Fruit fly (Drosophila melanogaster): Measurements from ENCODE around the gene nompC.

DNA sequence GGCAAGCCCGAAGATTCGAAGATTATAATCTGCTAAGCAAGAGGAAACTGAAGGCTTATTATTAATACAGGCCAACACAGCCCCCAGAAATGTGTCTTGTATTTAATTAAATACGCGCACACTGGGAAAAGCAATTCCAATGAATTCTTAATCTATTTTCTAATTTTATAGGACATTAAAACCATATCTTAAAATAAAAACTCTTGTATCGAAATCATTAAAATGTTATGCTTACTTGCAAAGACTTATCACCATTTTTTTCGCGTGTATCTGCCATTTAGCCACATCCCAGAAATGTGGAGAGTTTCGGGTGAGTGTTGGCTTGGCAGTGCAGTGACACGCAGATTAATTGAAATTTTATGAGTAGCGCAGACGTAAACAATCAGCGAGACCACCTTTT, 22.0 kb downstream of the nompC start:
- TF ChIP-seq CG8478 (optimal IDR thresholded peaks at IDR 0.05) (no peak), CTCF (optimal IDR thresholded peaks at IDR 0.05) (no peak)

All from S2 (cell line).